Fruit fly (Drosophila melanogaster) whole organism, embryonic: ENCODE measurements around the gene Mgat4a.

Experiments used
- Asciz ChIP-seq: fragments of 200-800 bp; sonication (Bioruptor generic); optimal IDR thresholded peaks from 2 replicates; lab custom pipeline; 2017; ENCODE audit warnings: missing biosample characterization, mild to moderate bottlenecking, missing genetic modification characterization, missing genetic modification reagents
- CG10147 ChIP-seq: fragments of 200-800 bp; sonication (Bioruptor generic); optimal IDR thresholded peaks from 2 replicates; lab custom pipeline; 2019; ENCODE audit warnings: missing biosample characterization, mild to moderate bottlenecking, missing genetic modification characterization, moderate library complexity
- CG10209 ChIP-seq: fragments of 200-800 bp; sonication (Bioruptor generic); optimal IDR thresholded peaks from 3 replicates; lab custom pipeline; 2017; ENCODE audit warnings: missing biosample characterization, mild to moderate bottlenecking, missing genetic modification characterization, missing genetic modification reagents
- CG11247 ChIP-seq: fragments of 200-800 bp; sonication (Bioruptor generic); IDR thresholded peaks from 2 replicates; pipeline ENCODE4 v1.3.6; 2022; ENCODE audit warnings: missing biosample characterization, missing genetic modification characterization
- CG11723 ChIP-seq: fragments of 200-800 bp; sonication (Bioruptor generic); optimal IDR thresholded peaks from 2 replicates; lab custom pipeline; 2017; ENCODE audit warnings: missing biosample characterization, mild to moderate bottlenecking, missing genetic modification characterization
- CG15514 ChIP-seq: fragments of 200-800 bp; sonication (Bioruptor generic); optimal IDR thresholded peaks from 3 replicates; lab custom pipeline; 2017; ENCODE audit warnings: missing biosample characterization, missing genetic modification characterization, mild to moderate bottlenecking, moderate library complexity, missing genetic modification reagents
- CG1603 ChIP-seq: fragments of 200-800 bp; sonication (Bioruptor generic); optimal IDR thresholded peaks from 2 replicates; lab custom pipeline; 2019; ENCODE audit warnings: missing biosample characterization, mild to moderate bottlenecking, missing genetic modification characterization, moderate library complexity
- CG17829 ChIP-seq: fragments of 200-800 bp; optimal IDR thresholded peaks from 2 replicates; lab custom pipeline; 2019; ENCODE audit warnings: missing biosample characterization, mild to moderate bottlenecking, missing genetic modification characterization, moderate library complexity
- CG2202 ChIP-seq: fragments of 200-800 bp; sonication (Bioruptor generic); optimal IDR thresholded peaks from 2 replicates; lab custom pipeline; 2018; ENCODE audit warnings: missing biosample characterization, mild to moderate bottlenecking, missing genetic modification characterization
- CG32532 ChIP-seq: fragments of 200-800 bp; sonication (Bioruptor generic); IDR thresholded peaks from 2 replicates; pipeline ENCODE4 v1.3.6; 2022; ENCODE audit warnings: missing biosample characterization, missing genetic modification characterization
- CG34376 ChIP-seq: fragments of 200-800 bp; sonication (Bioruptor generic); optimal IDR thresholded peaks from 2 replicates; lab custom pipeline; 2018; ENCODE audit warnings: missing biosample characterization, mild to moderate bottlenecking, missing genetic modification characterization
- CG7271 ChIP-seq: fragments of 200-800 bp; sonication (Bioruptor generic); optimal IDR thresholded peaks from 2 replicates; lab custom pipeline; 2018; ENCODE audit warnings: missing biosample characterization, mild to moderate bottlenecking, missing genetic modification characterization, moderate library complexity
- CG8944 ChIP-seq: fragments of 200-800 bp; sonication (Bioruptor generic); optimal IDR thresholded peaks from 3 replicates; lab custom pipeline; 2016; ENCODE audit warnings: missing biosample characterization, missing genetic modification characterization
- CG9215 ChIP-seq: fragments of 200-800 bp; sonication (Bioruptor generic); IDR thresholded peaks from 2 replicates; pipeline ENCODE4 v1.3.6; 2022; ENCODE audit warnings: missing biosample characterization, missing genetic modification characterization
- CG9817 ChIP-seq: fragments of 200-800 bp; sonication (Bioruptor generic); optimal IDR thresholded peaks from 2 replicates; lab custom pipeline; 2018; ENCODE audit warnings: missing biosample characterization, mild to moderate bottlenecking, missing genetic modification characterization, moderate library complexity
- CHES-1-like ChIP-seq: fragments of 200-800 bp; sonication (Bioruptor generic); optimal IDR thresholded peaks from 2 replicates; lab custom pipeline; 2016; ENCODE audit warnings: missing biosample characterization, missing genetic modification characterization
- Dref ChIP-seq: fragments of 200-800 bp; sonication (Bioruptor generic); IDR thresholded peaks from 2 replicates; pipeline ENCODE4 v1.3.6; 2022; ENCODE audit warnings: missing biosample characterization, missing genetic modification characterization
- Elba2 ChIP-seq: fragments of 200-800 bp; sonication (Bioruptor generic); optimal IDR thresholded peaks from 3 replicates; lab custom pipeline; 2016; ENCODE audit warnings: missing biosample characterization, missing genetic modification characterization
- Hey ChIP-seq: fragments of 200-800 bp; sonication (Bioruptor generic); optimal IDR thresholded peaks from 3 replicates; lab custom pipeline; 2018; ENCODE audit warnings: missing biosample characterization, mild to moderate bottlenecking, missing genetic modification characterization
- HmgZ ChIP-seq: fragments of 200-800 bp; sonication (Bioruptor generic); optimal IDR thresholded peaks from 2 replicates; lab custom pipeline; 2018; ENCODE audit warnings: missing biosample characterization, mild to moderate bottlenecking, missing genetic modification characterization
- Med ChIP-seq: fragments of 200-800 bp; sonication (Bioruptor generic); peaks from one replicate; lab custom pipeline; 2016; ENCODE audit warnings: missing biosample characterization, missing genetic modification characterization, mild to moderate bottlenecking, inconsistent platforms, moderate library complexity
- Meics ChIP-seq: fragments of 200-800 bp; sonication (Bioruptor generic); optimal IDR thresholded peaks from 2 replicates; lab custom pipeline; 2017; ENCODE audit warnings: missing biosample characterization, mild to moderate bottlenecking, missing genetic modification characterization
- Mes4 ChIP-seq: fragments of 200-800 bp; sonication (Bioruptor generic); optimal IDR thresholded peaks from 2 replicates; lab custom pipeline; 2016; ENCODE audit warnings: missing biosample characterization, missing genetic modification characterization
- Nf-YC ChIP-seq: fragments of 200-800 bp; optimal IDR thresholded peaks from 3 replicates; lab custom pipeline; 2019; ENCODE audit warnings: missing biosample characterization, mild to moderate bottlenecking, missing genetic modification characterization, moderate library complexity
- ac ChIP-seq: fragments of 200-800 bp; sonication (Bioruptor generic); optimal IDR thresholded peaks from 3 replicates; lab custom pipeline; 2017; ENCODE audit warnings: missing biosample characterization, mild to moderate bottlenecking, missing genetic modification characterization
- bigmax ChIP-seq: fragments of 200-800 bp; sonication (Bioruptor generic); optimal IDR thresholded peaks from 2 replicates; lab custom pipeline; 2018; ENCODE audit warnings: missing biosample characterization, mild to moderate bottlenecking, missing genetic modification characterization
- chinmo ChIP-seq: fragments of 200-800 bp; sonication (Bioruptor generic); IDR thresholded peaks from 4 replicates; pipeline ENCODE4 v1.3.6; 2022; ENCODE audit warnings: missing biosample characterization, missing genetic modification characterization; ENCODE audit not compliant: partially characterized antibody
- croc ChIP-seq: fragments of 200-800 bp; sonication (Bioruptor generic); conservative IDR thresholded peaks from 3 replicates; pipeline ENCODE4 v1.3.6; 2022; ENCODE audit warnings: missing biosample characterization, missing genetic modification characterization
- dmrt99B ChIP-seq: fragments of 200-800 bp; sonication (Bioruptor generic); optimal IDR thresholded peaks from 2 replicates; lab custom pipeline; 2018; ENCODE audit warnings: missing biosample characterization, mild to moderate bottlenecking, missing genetic modification characterization, moderate library complexity
- exex ChIP-seq: fragments of 200-800 bp; sonication (Bioruptor generic); optimal IDR thresholded peaks from 4 replicates; lab custom pipeline; 2018; ENCODE audit warnings: missing biosample characterization, mild to moderate bottlenecking, missing genetic modification characterization, moderate library complexity
- eyg ChIP-seq: fragments of 200-800 bp; sonication (Bioruptor generic); optimal IDR thresholded peaks from 3 replicates; lab custom pipeline; 2016; ENCODE audit warnings: missing biosample characterization, missing genetic modification characterization
- fd64A ChIP-seq: fragments of 200-800 bp; sonication (Bioruptor generic); optimal IDR thresholded peaks from 3 replicates; lab custom pipeline; 2018; ENCODE audit warnings: missing biosample characterization, mild to moderate bottlenecking, missing genetic modification characterization
- h ChIP-seq: fragments of >200 bp; optimal IDR thresholded peaks from 2 replicates; lab custom pipeline; 2017
- inv ChIP-seq: fragments of 200-800 bp; sonication (Bioruptor generic); IDR thresholded peaks from 2 replicates; pipeline ENCODE4 v1.3.6; 2022; ENCODE audit warnings: missing biosample characterization, missing genetic modification characterization; ENCODE audit not compliant: partially characterized antibody
- kah ChIP-seq: fragments of 200-800 bp; sonication (Bioruptor generic); optimal IDR thresholded peaks from 2 replicates; lab custom pipeline; 2018; ENCODE audit warnings: missing biosample characterization, mild to moderate bottlenecking, missing genetic modification characterization
- lab ChIP-seq: fragments of 200-800 bp; sonication (Bioruptor generic); optimal IDR thresholded peaks from 3 replicates; lab custom pipeline; 2017; ENCODE audit warnings: missing biosample characterization, missing genetic modification characterization, mild to moderate bottlenecking, moderate library complexity, missing genetic modification reagents
- lov ChIP-seq, 2 experiments: fragments of 200-800 bp in 1 of 2; fragments of >200 bp in 1 of 2; sonication (Bioruptor generic) in 1 of 2; IDR thresholded peaks in 1 of 2; optimal IDR thresholded peaks in 1 of 2; 2 replicates in 1 of 2; 3 replicates in 1 of 2; pipeline versions ENCODE4 v1.3.6 to Lab custom; 2017 to 2022; ENCODE audit warnings: missing biosample characterization in 1 of 2, missing genetic modification characterization in 1 of 2
- maf-S ChIP-seq: fragments of 200-800 bp; sonication (Bioruptor generic); optimal IDR thresholded peaks from 2 replicates; lab custom pipeline; 2016; ENCODE audit warnings: missing biosample characterization, missing genetic modification characterization
- mirr ChIP-seq: fragments of 200-800 bp; sonication (Bioruptor generic); optimal IDR thresholded peaks from 3 replicates; lab custom pipeline; 2018; ENCODE audit warnings: missing biosample characterization, mild to moderate bottlenecking, missing genetic modification characterization
- pnt ChIP-seq: fragments of 200-800 bp; sonication (Bioruptor generic); optimal IDR thresholded peaks from 3 replicates; lab custom pipeline; 2016; ENCODE audit warnings: missing biosample characterization, missing genetic modification characterization
- pros ChIP-seq: fragments of 200-800 bp; sonication (Bioruptor generic); optimal IDR thresholded peaks from 3 replicates; lab custom pipeline; 2019; ENCODE audit warnings: missing biosample characterization, mild to moderate bottlenecking, missing genetic modification characterization, moderate library complexity
- row ChIP-seq: fragments of 200-800 bp; sonication (Bioruptor generic); IDR thresholded peaks from 3 replicates; pipeline ENCODE4 v1.3.6; 2022; ENCODE audit warnings: missing biosample characterization, missing genetic modification characterization
- schlank ChIP-seq: fragments of 200-800 bp; sonication (Bioruptor generic); optimal IDR thresholded peaks from 2 replicates; lab custom pipeline; 2018; ENCODE audit warnings: missing biosample characterization, mild to moderate bottlenecking, missing genetic modification characterization
- sr ChIP-seq: fragments of 200-800 bp; sonication (Bioruptor generic); IDR thresholded peaks from 3 replicates; pipeline ENCODE4 v1.3.6; 2022; ENCODE audit warnings: missing biosample characterization, missing genetic modification characterization
- tin ChIP-seq: fragments of 200-800 bp; sonication (Bioruptor generic); optimal IDR thresholded peaks from 3 replicates; lab custom pipeline; 2016; ENCODE audit warnings: missing biosample characterization, missing genetic modification characterization
- ttk ChIP-seq: fragments of 200-800 bp; sonication (Bioruptor generic); IDR thresholded peaks from 2 replicates; pipeline ENCODE4 v2.1.2; 2022; ENCODE audit warnings: missing biosample characterization, missing genetic modification characterization
- vnd ChIP-seq: fragments of 200-800 bp; sonication (Bioruptor generic); IDR thresholded peaks from 3 replicates; pipeline ENCODE4 v1.3.6; 2022; ENCODE audit warnings: missing biosample characterization, missing genetic modification characterization; ENCODE audit not compliant: partially characterized antibody

Gene Mgat4a

DNA sequence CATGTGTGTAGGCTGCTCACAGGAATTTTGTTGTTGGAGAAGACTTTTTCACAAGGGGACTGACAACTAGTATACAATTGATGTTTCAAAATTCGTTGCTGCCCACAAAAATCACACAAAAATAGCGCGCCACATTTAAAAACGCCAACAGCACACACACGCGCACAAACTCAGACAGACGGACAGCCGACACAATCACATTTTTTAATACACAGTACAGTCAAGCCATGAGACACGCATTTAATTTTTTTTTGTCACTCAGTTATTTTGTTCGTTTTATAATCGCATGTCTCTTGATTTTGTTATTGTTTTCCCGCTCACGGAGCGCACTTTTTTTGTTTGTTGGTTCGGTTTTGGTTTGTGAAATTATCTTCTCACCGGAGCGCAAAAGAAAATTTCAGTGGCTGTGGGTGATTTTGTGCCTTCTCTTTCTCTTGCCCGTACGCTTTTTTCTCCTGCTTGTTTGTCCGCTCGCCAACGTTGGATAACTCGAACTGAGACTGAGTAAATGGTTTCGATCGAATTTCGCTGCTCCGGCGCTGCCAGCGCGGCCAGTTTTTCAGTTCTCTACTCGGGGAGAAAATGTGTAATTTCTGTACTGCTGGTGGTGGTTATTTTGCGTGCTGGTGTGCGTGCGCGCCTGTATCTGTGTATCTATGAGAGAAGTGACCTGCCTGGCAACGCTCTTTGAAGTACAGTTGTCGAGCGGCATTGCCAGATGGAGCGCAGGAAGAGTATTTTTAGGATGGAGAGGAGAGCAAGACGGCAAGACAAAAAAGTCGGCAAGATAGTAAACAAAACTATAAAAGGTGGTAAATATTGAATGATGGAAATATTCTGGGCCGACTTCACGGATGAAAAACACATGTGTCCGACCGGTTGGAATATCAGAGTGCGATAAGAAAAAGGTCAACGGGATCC, 4.1 kb upstream of the Mgat4a start, which contains the start of gene CG42507 (continued):
- peak; percentile 39 for TF ChIP-seq CG1603
- TF ChIP-seq Asciz (GFP tag; lab: Kevin White, UChicago) = peak; percentile 72
- peak; percentile 67 for TF ChIP-seq fd64A
- peak; percentile 84 for TF ChIP-seq Med
- no peak for TF ChIP-seq CG9817 (tag; lab: Kevin White, UChicago)
- TF ChIP-seq vnd = no peak
- peak; percentile 98 for TF ChIP-seq CG9215 (GFP tag; lab: Robert Waterston, UW)
- peak; percentile 47 for TF ChIP-seq row
- no peak for TF ChIP-seq CG8944 (GFP tag; lab: Kevin White, UChicago)
- peak; percentile 61 for TF ChIP-seq schlank (tag; lab: Kevin White, UChicago)
- TF ChIP-seq CG7271 (tag; lab: Kevin White, UChicago) = peak; percentile 33
- peak; percentile 9 for TF ChIP-seq Elba2 (GFP tag; lab: Kevin White, UChicago)
- TF ChIP-seq sr (GFP tag; lab: Robert Waterston, UW) = peak; percentile 9; the same call in 1 of the 3 replicates
- TF ChIP-seq ttk = peak; percentile 35; the same call in 1 of the 2 replicates
- peak; percentile 25 for TF ChIP-seq CG17829
- no peak for TF ChIP-seq tin (GFP tag; lab: Kevin White, UChicago)
- peak; percentile 80 for TF ChIP-seq kah
- TF ChIP-seq CG34376 = peak; percentile 94
- peak; percentile 13 for TF ChIP-seq pnt (GFP tag; lab: Kevin White, UChicago)
- peak; percentile 17 for TF ChIP-seq CG15514 (GFP tag; lab: Kevin White, UChicago)
- peak; percentile 64 for TF ChIP-seq bigmax (GFP tag; lab: Kevin White, UChicago)
- no peak for TF ChIP-seq h
- TF ChIP-seq Mes4 (GFP tag; lab: Kevin White, UChicago) = peak; percentile 46
- peak; percentile 47 for TF ChIP-seq CG10209 (GFP tag; lab: Kevin White, UChicago)
- TF ChIP-seq CG32532 (GFP tag; lab: Robert Waterston, UW) = peak; percentile 45; the same call in 1 of the 2 replicates
- peak; percentile 34 for TF ChIP-seq CG11723
- TF ChIP-seq Nf-YC (tag; lab: Kevin White, UChicago) = peak; percentile 12
- peak; percentile 98 for TF ChIP-seq pros (GFP tag; lab: Kevin White, UChicago)
- TF ChIP-seq maf-S (GFP tag; lab: Kevin White, UChicago) = no peak
- TF ChIP-seq eyg = peak; percentile 7
- 0 out of 2 replicates have a peak, but pooled peaks have one; percentile 25 for TF ChIP-seq CG11247
- peak; percentile 5 for TF ChIP-seq dmrt99B (tag; lab: Kevin White, UChicago)
- no peak for TF ChIP-seq lov (optimal IDR thresholded peaks at IDR 0.05; lab: Kevin White, UChicago)
- 0 out of 3 replicates have a peak, but pooled peaks have one; percentile 29 for TF ChIP-seq lov (GFP tag; IDR thresholded peaks at IDR 0.05; lab: Robert Waterston, UW)
- peak; percentile 80 for TF ChIP-seq mirr (GFP tag; lab: Kevin White, UChicago)
- TF ChIP-seq CHES-1-like (GFP tag; lab: Kevin White, UChicago) = peak; percentile 44
- no peak for TF ChIP-seq inv
- TF ChIP-seq croc = no peak
- peak; percentile 24 for TF ChIP-seq CG2202 (tag; lab: Kevin White, UChicago)
- TF ChIP-seq HmgZ (tag; lab: Kevin White, UChicago) = peak; percentile 9
- TF ChIP-seq Meics (GFP tag; lab: Kevin White, UChicago) = peak; percentile 34
- TF ChIP-seq Dref (GFP tag; lab: Robert Waterston, UW) = no peak
- peak; percentile 66 for TF ChIP-seq ac (GFP tag; lab: Kevin White, UChicago)
- TF ChIP-seq lab (GFP tag; lab: Kevin White, UChicago) = peak; percentile 71
- TF ChIP-seq Hey = peak; percentile 54
- peak; percentile 68; the same call in 2 of the 4 replicates for TF ChIP-seq chinmo
- TF ChIP-seq exex = peak; percentile 43
- peak; percentile 24 for TF ChIP-seq CG10147
